Fruit fly (Drosophila melanogaster) whole organism, embryonic: Measurements from ENCODE around the gene CG32170.

ENCODE experiments used
- Atf6 ChIP-seq: fragments of 200-800 bp; sonication (Bioruptor generic); IDR thresholded peaks from 2 replicates; pipeline ENCODE4 v1.3.6; 2022; ENCODE audit warnings: missing biosample characterization, missing genetic modification characterization
- Awh ChIP-seq: fragments of 200-800 bp; sonication (Bioruptor generic); IDR thresholded peaks from 2 replicates; pipeline ENCODE4, ENCODE4 v1.3.6; 2022; ENCODE audit warnings: missing biosample characterization, missing genetic modification characterization
- CG11504 ChIP-seq: fragments of 200-800 bp; sonication (Bioruptor generic); optimal IDR thresholded peaks from 3 replicates; lab custom pipeline; 2019; ENCODE audit warnings: missing biosample characterization, mild to moderate bottlenecking, missing genetic modification characterization, moderate library complexity
- CG12155 ChIP-seq: fragments of 200-800 bp; sonication (Bioruptor generic); optimal IDR thresholded peaks from 3 replicates; lab custom pipeline; 2016; ENCODE audit warnings: missing biosample characterization, missing genetic modification characterization
- CG12744 ChIP-seq: fragments of 200-800 bp; sonication (Bioruptor generic); optimal IDR thresholded peaks from 2 replicates; lab custom pipeline; 2016; ENCODE audit warnings: missing biosample characterization, missing genetic modification characterization
- CG17385 ChIP-seq: fragments of 200-800 bp; sonication (Bioruptor generic); optimal IDR thresholded peaks from 3 replicates; lab custom pipeline; 2018; ENCODE audit warnings: missing biosample characterization, mild to moderate bottlenecking, missing genetic modification characterization
- CG2199 ChIP-seq: fragments of 200-800 bp; sonication (Bioruptor generic); IDR thresholded peaks from 3 replicates; pipeline ENCODE4 v1.3.6; 2022; ENCODE audit warnings: missing biosample characterization, missing genetic modification characterization
- CG31224 ChIP-seq: fragments of 200-800 bp; sonication (Bioruptor generic); IDR thresholded peaks from 2 replicates; pipeline ENCODE4 v1.3.6; 2022; ENCODE audit warnings: missing biosample characterization, missing genetic modification characterization
- CG33557 ChIP-seq: fragments of 200-800 bp; sonication (Bioruptor generic); optimal IDR thresholded peaks from 2 replicates; lab custom pipeline; 2019; ENCODE audit warnings: missing biosample characterization, mild to moderate bottlenecking, missing genetic modification characterization, moderate library complexity
- CG4820 ChIP-seq: fragments of 200-800 bp; sonication (Bioruptor generic); optimal IDR thresholded peaks from 3 replicates; lab custom pipeline; 2016; ENCODE audit warnings: missing biosample characterization, missing genetic modification characterization
- CG6175 ChIP-seq: fragments of 200-800 bp; sonication (Bioruptor generic); IDR thresholded peaks from 3 replicates; pipeline ENCODE4 v1.3.6; 2022; ENCODE audit warnings: missing biosample characterization, missing genetic modification characterization
- CG6272 ChIP-seq: fragments of 200-800 bp; sonication (Bioruptor generic); IDR thresholded peaks from 2 replicates; pipeline ENCODE4 v1.3.6; 2022; ENCODE audit warnings: missing biosample characterization, missing genetic modification characterization
- CG8290 ChIP-seq, 3 experiments: fragments of 200-800 bp; sonication (Bioruptor generic); optimal IDR thresholded peaks; 2 replicates each; lab custom pipeline; 2016 to 2019; ENCODE audit warnings: missing biosample characterization in 3 of 3, missing genetic modification characterization in 3 of 3, mild to moderate bottlenecking in 2 of 3, moderate library complexity in 1 of 3
- CTCF ChIP-seq: fragments of 200-800 bp; sonication (Bioruptor generic); optimal IDR thresholded peaks from 2 replicates; lab custom pipeline; 2017; ENCODE audit warnings: missing biosample characterization, mild to moderate bottlenecking, missing genetic modification characterization, moderate library complexity
- Eip74EF ChIP-seq, 2 experiments: fragments of 200-800 bp in 1 of 2; fragments of >200 bp in 1 of 2; sonication (Bioruptor generic) in 1 of 2; optimal IDR thresholded peaks; 2 replicates each; lab custom pipeline; 2017 to 2019; ENCODE audit warnings: missing biosample characterization in 2 of 2, missing genetic modification characterization in 2 of 2, mild to moderate bottlenecking in 1 of 2, moderate library complexity in 1 of 2
- HmgZ ChIP-seq: fragments of 200-800 bp; sonication (Bioruptor generic); optimal IDR thresholded peaks from 2 replicates; lab custom pipeline; 2018; ENCODE audit warnings: missing biosample characterization, mild to moderate bottlenecking, missing genetic modification characterization
- Mad ChIP-seq: fragments of 200-800 bp; sonication (Bioruptor generic); optimal IDR thresholded peaks from 2 replicates; lab custom pipeline; 2016; ENCODE audit warnings: missing biosample characterization, missing genetic modification characterization
- Med ChIP-seq: fragments of 200-800 bp; sonication (Bioruptor generic); peaks from one replicate; lab custom pipeline; 2016; ENCODE audit warnings: missing biosample characterization, missing genetic modification characterization, mild to moderate bottlenecking, inconsistent platforms, moderate library complexity
- bbx ChIP-seq: fragments of 200-800 bp; sonication (Bioruptor generic); IDR thresholded peaks from 2 replicates; pipeline ENCODE4 v1.3.6; 2022; ENCODE audit warnings: missing biosample characterization, missing genetic modification characterization; ENCODE audit not compliant: partially characterized antibody
- cad ChIP-seq: fragments of >200 bp; optimal IDR thresholded peaks from 2 replicates; lab custom pipeline; 2017; ENCODE audit warnings: missing biosample characterization, missing genetic modification characterization
- cg ChIP-seq: fragments of 200-800 bp; sonication (Bioruptor generic); optimal IDR thresholded peaks from 3 replicates; lab custom pipeline; 2019; ENCODE audit warnings: missing biosample characterization, mild to moderate bottlenecking, missing genetic modification characterization, moderate library complexity
- chinmo ChIP-seq: fragments of 200-800 bp; sonication (Bioruptor generic); IDR thresholded peaks from 4 replicates; pipeline ENCODE4 v1.3.6; 2022; ENCODE audit warnings: missing biosample characterization, missing genetic modification characterization; ENCODE audit not compliant: partially characterized antibody
- chn ChIP-seq: fragments of 200-800 bp; sonication (Bioruptor generic); optimal IDR thresholded peaks from 2 replicates; lab custom pipeline; 2016; ENCODE audit warnings: missing biosample characterization, missing genetic modification characterization
- danr ChIP-seq: fragments of 200-800 bp; sonication (Bioruptor generic); IDR thresholded peaks from 2 replicates; pipeline ENCODE4 v1.3.6; 2022; ENCODE audit warnings: missing biosample characterization, missing genetic modification characterization
- esg ChIP-seq: fragments of 200-800 bp; sonication (Bioruptor generic); conservative IDR thresholded peaks from 2 replicates; pipeline ENCODE4 v1.3.6; 2022; ENCODE audit warnings: missing biosample characterization, missing genetic modification characterization
- fd102C ChIP-seq: fragments of 200-800 bp; sonication (Bioruptor generic); optimal IDR thresholded peaks from 2 replicates; lab custom pipeline; 2018; ENCODE audit warnings: missing biosample characterization, mild to moderate bottlenecking, missing genetic modification characterization, moderate library complexity
- gcm ChIP-seq: fragments of 200-800 bp; sonication (Bioruptor generic); optimal IDR thresholded peaks from 2 replicates; lab custom pipeline; 2019; ENCODE audit warnings: missing biosample characterization, mild to moderate bottlenecking, missing genetic modification characterization, moderate library complexity
- grn ChIP-seq: fragments of 200-800 bp; sonication (Bioruptor generic); optimal IDR thresholded peaks from 3 replicates; lab custom pipeline; 2017; ENCODE audit warnings: missing biosample characterization, missing genetic modification characterization
- hbn ChIP-seq: fragments of 200-800 bp; sonication (Bioruptor generic); IDR thresholded peaks from 2 replicates; pipeline ENCODE4 v1.3.6; 2022; ENCODE audit warnings: missing biosample characterization, missing genetic modification characterization; ENCODE audit not compliant: partially characterized antibody
- her ChIP-seq: fragments of 200-800 bp; sonication (Bioruptor generic); optimal IDR thresholded peaks from 2 replicates; lab custom pipeline; 2016; ENCODE audit warnings: missing biosample characterization, missing genetic modification characterization
- psq ChIP-seq: fragments of 200-800 bp; sonication (Bioruptor generic); optimal IDR thresholded peaks from 2 replicates; lab custom pipeline; 2017; ENCODE audit warnings: missing biosample characterization, missing genetic modification characterization
- row ChIP-seq: fragments of 200-800 bp; sonication (Bioruptor generic); IDR thresholded peaks from 3 replicates; pipeline ENCODE4 v1.3.6; 2022; ENCODE audit warnings: missing biosample characterization, missing genetic modification characterization
- slbo ChIP-seq: fragments of 200-800 bp; sonication (Bioruptor generic); IDR thresholded peaks from 2 replicates; pipeline ENCODE4 v1.3.6; 2022; ENCODE audit warnings: missing biosample characterization, missing genetic modification characterization
- sr ChIP-seq: fragments of 200-800 bp; sonication (Bioruptor generic); IDR thresholded peaks from 3 replicates; pipeline ENCODE4 v1.3.6; 2022; ENCODE audit warnings: missing biosample characterization, missing genetic modification characterization
- tio ChIP-seq: fragments of 200-800 bp; sonication (Bioruptor generic); optimal IDR thresholded peaks from 2 replicates; lab custom pipeline; 2017; ENCODE audit warnings: missing biosample characterization, missing genetic modification characterization, inconsistent platforms
- toy ChIP-seq: fragments of 200-800 bp; sonication (Bioruptor generic); IDR thresholded peaks from 2 replicates; pipeline ENCODE4 v1.3.6; 2022; ENCODE audit warnings: missing biosample characterization, missing genetic modification characterization
- vvl ChIP-seq: fragments of 200-800 bp; sonication (Bioruptor generic); IDR thresholded peaks from 2 replicates; pipeline ENCODE4 v1.3.6; 2022; ENCODE audit warnings: missing biosample characterization, missing genetic modification characterization

CG32170 gene

dm6 chr3L:16873127-16873543 lies 4.0 kb upstream of the CG32170 start (continued):
- peak; percentile 52 for TF ChIP-seq CG11504 (tag; lab: Kevin White, UChicago)

dm6 chr3L:16873679-16874078 lies 3.4 kb upstream of the CG32170 start:
- TF ChIP-seq Med (GFP tag; lab: Kevin White, UChicago) (peak; percentile 15), chinmo (0 out of 4 replicates have a peak, but pooled peaks have one; percentile 15), Eip74EF (GFP tag; optimal IDR thresholded peaks at IDR 0.05; lab: Kevin White, UChicago) (no peak), Atf6 (0 out of 2 replicates have a peak, but pooled peaks have one; percentile 22), slbo (GFP tag; lab: Robert Waterston, UW) (0 out of 2 replicates have a peak, but pooled peaks have one; percentile 5), her (GFP tag; lab: Kevin White, UChicago) (no peak), CG12155 (no peak)

- TF ChIP-seq CG8290 (GFP tag; optimal IDR thresholded peaks at IDR 0.05; lab: Kevin White, UChicago) (no peak), CG8290 (tag; optimal IDR thresholded peaks at IDR 0.05; lab: Kevin White, UChicago) (peak in 1 of 2 experiments; percentile 27), CG12744 (GFP tag; lab: Kevin White, UChicago) (no peak), Mad (GFP tag; lab: Kevin White, UChicago) (no peak), CG4820 (GFP tag; lab: Kevin White, UChicago) (no peak), vvl (0 out of 2 replicates have a peak, but pooled peaks have one; percentile 8), HmgZ (tag; lab: Kevin White, UChicago) (peak; percentile 9), chn (GFP tag; lab: Kevin White, UChicago) (no peak), bbx (GFP tag; lab: Robert Waterston, UW) (0 out of 2 replicates have a peak, but pooled peaks have one; percentile 16), CG2199 (peak; percentile 86), cg (peak; percentile 74), CTCF (GFP tag; lab: Kevin White, UChicago) (peak; percentile 80)
Measured at dm6 chr3L:16875484-16875883, 1.6 kb upstream of the CG32170 start.

dm6 chr3L:16875959-16876358 lies 1.1 kb upstream of the CG32170 start:
- no peak for TF ChIP-seq CG33557
- peak; percentile 15 for TF ChIP-seq grn (GFP tag; lab: Kevin White, UChicago)
- TF ChIP-seq Awh (GFP tag; lab: Robert Waterston, UW) = peak; percentile 74
- peak; percentile 31; the same call in 1 of the 3 replicates for TF ChIP-seq CG6175 (GFP tag; lab: Robert Waterston, UW)
- TF ChIP-seq tio (GFP tag; lab: Kevin White, UChicago) = no peak
- no peak for TF ChIP-seq fd102C
- TF ChIP-seq chinmo = peak; percentile 78; the same call in 2 of the 4 replicates
- 0 out of 3 replicates have a peak, but pooled peaks have one; percentile 30 for TF ChIP-seq sr (GFP tag; lab: Robert Waterston, UW)
- TF ChIP-seq danr (GFP tag; lab: Robert Waterston, UW) = no peak
- no peak for TF ChIP-seq row (GFP tag; lab: Robert Waterston, UW)
- no peak for TF ChIP-seq toy (GFP tag; lab: Robert Waterston, UW)

dm6 chr3L:16878830-16879536 lies 1.9 kb downstream of the CG32170 start:
- TF ChIP-seq CG31224 (peak; percentile 77), cad (GFP tag; lab: Kevin White, UChicago) (no peak), esg (GFP tag; lab: Robert Waterston, UW) (no peak), chinmo (0 out of 4 replicates have a peak, but pooled peaks have one; percentile 31), Med (GFP tag; lab: Kevin White, UChicago) (peak; percentile 1), CG6272 (GFP tag; lab: Robert Waterston, UW) (no peak), toy (GFP tag; lab: Robert Waterston, UW) (no peak), psq (GFP tag; lab: Kevin White, UChicago) (no peak), sr (GFP tag; lab: Robert Waterston, UW) (peak; percentile 90), gcm (GFP tag; lab: Kevin White, UChicago) (no peak), CG17385 (GFP tag; lab: Kevin White, UChicago) (no peak), hbn (GFP tag; lab: Robert Waterston, UW) (no peak)
